Fruit fly (Drosophila melanogaster) whole organism, embryonic: ENCODE results near the gene CG13921.

Source experiments
- Atf-2 ChIP-seq: fragments of 200-800 bp; sonication (Bioruptor generic); optimal IDR thresholded peaks from 2 replicates; lab custom pipeline; 2016; ENCODE audit warnings: missing biosample characterization, missing genetic modification characterization
- CG1024 ChIP-seq: fragments of 200-800 bp; sonication (Bioruptor generic); IDR thresholded peaks from 2 replicates; pipeline ENCODE4 v1.3.6; 2022; ENCODE audit warnings: missing biosample characterization, missing genetic modification characterization
- CG10267 ChIP-seq: fragments of 200-800 bp; sonication (Bioruptor generic); optimal IDR thresholded peaks from 2 replicates; lab custom pipeline; 2018; ENCODE audit warnings: missing biosample characterization, mild to moderate bottlenecking, missing genetic modification characterization, moderate library complexity
- CG10366 ChIP-seq: fragments of 200-800 bp; sonication (Bioruptor generic); IDR thresholded peaks from 2 replicates; pipeline ENCODE4 v1.3.6; 2022; ENCODE audit warnings: missing biosample characterization, missing genetic modification characterization
- CG10462 ChIP-seq: fragments of 200-800 bp; sonication (Bioruptor generic); optimal IDR thresholded peaks from 2 replicates; lab custom pipeline; 2016; ENCODE audit warnings: missing biosample characterization, missing genetic modification characterization
- CG11398 ChIP-seq: fragments of 200-800 bp; sonication (Bioruptor generic); optimal IDR thresholded peaks from 2 replicates; lab custom pipeline; 2016; ENCODE audit warnings: missing biosample characterization, missing genetic modification characterization
- CG14667 ChIP-seq: fragments of 200-800 bp; sonication (Bioruptor generic); IDR thresholded peaks from 2 replicates; pipeline ENCODE4 v1.3.6; 2022; ENCODE audit warnings: missing biosample characterization, missing genetic modification characterization
- CG16779 ChIP-seq: fragments of 200-800 bp; sonication (Bioruptor generic); IDR thresholded peaks from 2 replicates; pipeline ENCODE4 v1.3.6; 2022; ENCODE audit warnings: missing biosample characterization, missing genetic modification characterization
- CG17568 ChIP-seq: fragments of 200-800 bp; sonication (Bioruptor generic); optimal IDR thresholded peaks from 2 replicates; lab custom pipeline; 2018; ENCODE audit warnings: missing biosample characterization, mild to moderate bottlenecking, missing genetic modification characterization, moderate library complexity
- CG18476 ChIP-seq: fragments of 200-800 bp; sonication (Bioruptor generic); optimal IDR thresholded peaks from 2 replicates; lab custom pipeline; 2016; ENCODE audit warnings: missing biosample characterization, mild to moderate bottlenecking, missing genetic modification characterization
- CG18764 ChIP-seq: fragments of 200-800 bp; sonication (Bioruptor generic); optimal IDR thresholded peaks from 3 replicates; lab custom pipeline; 2016; ENCODE audit warnings: missing biosample characterization, missing genetic modification characterization
- CG30431 ChIP-seq: fragments of 200-800 bp; sonication (Bioruptor generic); optimal IDR thresholded peaks from 2 replicates; lab custom pipeline; 2017; ENCODE audit warnings: missing biosample characterization, missing genetic modification characterization
- CG3065 ChIP-seq: fragments of 200-800 bp; sonication (Bioruptor generic); optimal IDR thresholded peaks from 2 replicates; lab custom pipeline; 2016; ENCODE audit warnings: missing biosample characterization, missing genetic modification characterization
- CG3163 ChIP-seq: fragments of 200-800 bp; sonication (Bioruptor generic); optimal IDR thresholded peaks from 3 replicates; lab custom pipeline; 2016; ENCODE audit warnings: missing biosample characterization, missing genetic modification characterization
- CG34376 ChIP-seq: fragments of 200-800 bp; sonication (Bioruptor generic); optimal IDR thresholded peaks from 2 replicates; lab custom pipeline; 2018; ENCODE audit warnings: missing biosample characterization, mild to moderate bottlenecking, missing genetic modification characterization
- CG4282 ChIP-seq: fragments of 200-800 bp; sonication (Bioruptor generic); optimal IDR thresholded peaks from 2 replicates; lab custom pipeline; 2016; ENCODE audit warnings: missing biosample characterization, missing genetic modification characterization
- CG4328 ChIP-seq: fragments of 200-800 bp; sonication (Bioruptor generic); optimal IDR thresholded peaks from 3 replicates; lab custom pipeline; 2017; ENCODE audit warnings: missing biosample characterization, missing genetic modification reagents, missing genetic modification characterization
- CG6813 ChIP-seq: fragments of 200-800 bp; sonication (Bioruptor generic); optimal IDR thresholded peaks from 2 replicates; lab custom pipeline; 2017; ENCODE audit warnings: missing biosample characterization, missing genetic modification characterization, mild to moderate bottlenecking, moderate library complexity, missing genetic modification reagents
- CG7357 ChIP-seq: fragments of 200-800 bp; sonication (Bioruptor generic); IDR thresholded peaks from 3 replicates; pipeline ENCODE4 v1.3.6; 2022; ENCODE audit warnings: missing biosample characterization, missing genetic modification characterization
- ERR ChIP-seq: fragments of 200-800 bp; sonication (Bioruptor generic); optimal IDR thresholded peaks from 2 replicates; lab custom pipeline; 2016; ENCODE audit warnings: missing biosample characterization, missing genetic modification characterization
- Fer1 ChIP-seq: fragments of 200-800 bp; sonication (Bioruptor generic); optimal IDR thresholded peaks from 2 replicates; lab custom pipeline; 2017; ENCODE audit warnings: missing biosample characterization, mild to moderate bottlenecking, missing genetic modification characterization
- Fer3 ChIP-seq: fragments of 200-800 bp; sonication (Bioruptor generic); optimal IDR thresholded peaks from 2 replicates; lab custom pipeline; 2018; ENCODE audit warnings: missing biosample characterization, mild to moderate bottlenecking, missing genetic modification characterization, moderate library complexity
- HLH3B ChIP-seq: fragments of 200-800 bp; sonication (Bioruptor generic); IDR thresholded peaks from 2 replicates; pipeline ENCODE4 v1.3.6; 2022; ENCODE audit warnings: missing biosample characterization, missing genetic modification characterization
- HLH4C ChIP-seq: fragments of 200-800 bp; sonication (Bioruptor generic); IDR thresholded peaks from 3 replicates; pipeline ENCODE4 v1.3.6; 2022; ENCODE audit warnings: missing biosample characterization, missing genetic modification characterization; ENCODE audit not compliant: partially characterized antibody
- Kr ChIP-seq: fragments of 200-800 bp; sonication (Bioruptor generic); optimal IDR thresholded peaks from 2 replicates; lab custom pipeline; 2017; ENCODE audit warnings: missing biosample characterization, mild to moderate bottlenecking, missing genetic modification characterization
- Nf-YB ChIP-seq: fragments of 200-800 bp; sonication (Bioruptor generic); optimal IDR thresholded peaks from 3 replicates; lab custom pipeline; 2019; ENCODE audit warnings: missing biosample characterization, mild to moderate bottlenecking, missing genetic modification characterization, moderate library complexity
- NfI ChIP-seq: fragments of 200-800 bp; sonication (Bioruptor generic); optimal IDR thresholded peaks from 3 replicates; lab custom pipeline; 2018; ENCODE audit warnings: missing biosample characterization, mild to moderate bottlenecking, missing genetic modification characterization, moderate library complexity
- Optix ChIP-seq: fragments of 200-800 bp; sonication (Bioruptor generic); IDR thresholded peaks from 3 replicates; pipeline ENCODE4 v1.3.6; 2022; ENCODE audit warnings: missing biosample characterization, missing genetic modification characterization
- Scr ChIP-seq: fragments of 200-800 bp; sonication (Bioruptor generic); IDR thresholded peaks from 2 replicates; pipeline ENCODE4 v1.3.6; 2022; ENCODE audit warnings: missing biosample characterization, missing genetic modification characterization; ENCODE audit not compliant: partially characterized antibody
- Sox100B ChIP-seq: fragments of 200-800 bp; sonication (Bioruptor generic); optimal IDR thresholded peaks from 3 replicates; lab custom pipeline; 2018; ENCODE audit warnings: missing biosample characterization, mild to moderate bottlenecking, missing genetic modification characterization
- Spps ChIP-seq: fragments of 200-800 bp; sonication (Bioruptor generic); optimal IDR thresholded peaks from 2 replicates; lab custom pipeline; 2018; ENCODE audit warnings: missing biosample characterization, mild to moderate bottlenecking, missing genetic modification characterization
- Stat92E ChIP-seq, 3 experiments: fragments of >200 bp in 2 of 3; fragments of 200-800 bp in 1 of 3; sonication (Bioruptor generic) in 1 of 3; optimal IDR thresholded peaks; 2 replicates each; lab custom pipeline; 2017 to 2019; ENCODE audit warnings: missing biosample characterization in 3 of 3, missing genetic modification characterization in 3 of 3, mild to moderate bottlenecking in 1 of 3, moderate library complexity in 1 of 3
- ash1 ChIP-seq: fragments of 200-800 bp; sonication (Bioruptor generic); optimal IDR thresholded peaks from 2 replicates; lab custom pipeline; 2018; ENCODE audit warnings: missing biosample characterization, mild to moderate bottlenecking, missing genetic modification characterization
- chn ChIP-seq: fragments of 200-800 bp; sonication (Bioruptor generic); optimal IDR thresholded peaks from 2 replicates; lab custom pipeline; 2016; ENCODE audit warnings: missing biosample characterization, missing genetic modification characterization
- crc ChIP-seq: fragments of 200-800 bp; sonication (Bioruptor generic); optimal IDR thresholded peaks from 2 replicates; lab custom pipeline; 2016; ENCODE audit warnings: missing biosample characterization, missing genetic modification characterization
- cwo ChIP-seq: fragments of 200-800 bp; sonication (Bioruptor generic); optimal IDR thresholded peaks from 3 replicates; lab custom pipeline; 2017; ENCODE audit warnings: missing biosample characterization, missing genetic modification characterization, mild to moderate bottlenecking, moderate library complexity, missing genetic modification reagents
- hth ChIP-seq: fragments of >200 bp; optimal IDR thresholded peaks from 2 replicates; lab custom pipeline; 2017; ENCODE audit warnings: inconsistent platforms
- insv ChIP-seq, 2 experiments: fragments of 200-800 bp; sonication (Bioruptor generic); optimal IDR thresholded peaks; 3 replicates each; lab custom pipeline; 2016 to 2018; ENCODE audit warnings: missing biosample characterization in 2 of 2, missing genetic modification characterization in 2 of 2
- lola ChIP-seq, 3 experiments: fragments of >200 bp in 2 of 3; fragments of 200-800 bp in 1 of 3; sonication (Bioruptor generic) in 1 of 3; optimal IDR thresholded peaks; 2 replicates each; lab custom pipeline; 2017 to 2019; ENCODE audit warnings: missing biosample characterization in 3 of 3, missing genetic modification characterization in 3 of 3, mild to moderate bottlenecking in 1 of 3, moderate library complexity in 1 of 3
- mld ChIP-seq: fragments of 200-800 bp; sonication (Bioruptor generic); IDR thresholded peaks from 3 replicates; pipeline ENCODE4 v1.3.6; 2022; ENCODE audit warnings: missing biosample characterization, missing genetic modification characterization; ENCODE audit not compliant: partially characterized antibody
- p53 ChIP-seq: fragments of 200-800 bp; sonication (Bioruptor generic); optimal IDR thresholded peaks from 2 replicates; lab custom pipeline; 2016; ENCODE audit warnings: missing biosample characterization, missing genetic modification characterization
- pros ChIP-seq: fragments of 200-800 bp; sonication (Bioruptor generic); optimal IDR thresholded peaks from 3 replicates; lab custom pipeline; 2019; ENCODE audit warnings: missing biosample characterization, mild to moderate bottlenecking, missing genetic modification characterization, moderate library complexity
- pum ChIP-seq: fragments of 200-800 bp; sonication (Bioruptor generic); optimal IDR thresholded peaks from 2 replicates; lab custom pipeline; 2016; ENCODE audit warnings: missing biosample characterization, missing genetic modification characterization
- repo ChIP-seq: fragments of 200-800 bp; sonication (Bioruptor generic); optimal IDR thresholded peaks from 2 replicates; lab custom pipeline; 2016; ENCODE audit warnings: missing biosample characterization, missing genetic modification characterization
- rib ChIP-seq: fragments of 200-800 bp; sonication (Bioruptor generic); IDR thresholded peaks from 2 replicates; pipeline ENCODE4 v1.3.6; 2022; ENCODE audit warnings: missing biosample characterization, missing genetic modification characterization
- so ChIP-seq: fragments of 200-800 bp; sonication (Bioruptor generic); IDR thresholded peaks from 3 replicates; pipeline ENCODE4 v1.3.6; 2022; ENCODE audit warnings: missing biosample characterization, missing genetic modification characterization
- sqz ChIP-seq: fragments of 200-800 bp; sonication (Bioruptor generic); optimal IDR thresholded peaks from 3 replicates; lab custom pipeline; 2018; ENCODE audit warnings: missing biosample characterization, mild to moderate bottlenecking, missing genetic modification characterization
- unpg ChIP-seq: fragments of 200-800 bp; sonication (Bioruptor generic); optimal IDR thresholded peaks from 3 replicates; lab custom pipeline; 2018; ENCODE audit warnings: missing biosample characterization, mild to moderate bottlenecking, missing genetic modification characterization, moderate library complexity

CG13921 gene

dm6 chr3L:1741655-1742551 lies 4.8 kb upstream of the CG13921 start (continued):
- TF ChIP-seq ash1 (GFP tag; lab: Kevin White, UChicago) (no peak), NfI (peak; percentile 2), CG18764 (GFP tag; lab: Kevin White, UChicago) (no peak), pum (GFP tag; lab: Kevin White, UChicago) (no peak), Fer3 (tag; lab: Kevin White, UChicago) (no peak), cwo (GFP tag; lab: Kevin White, UChicago) (peak; percentile 19), repo (GFP tag; lab: Kevin White, UChicago) (no peak), Stat92E (GFP tag; optimal IDR thresholded peaks at IDR 0.05; lab: Kevin White, UChicago) (no peak), CG4282 (GFP tag; lab: Kevin White, UChicago) (no peak), CG16779 (GFP tag; lab: Robert Waterston, UW) (0 out of 2 replicates have a peak, but pooled peaks have one; percentile 53), rib (GFP tag; lab: Robert Waterston, UW) (no peak), Scr (peak; percentile 20; the same call in 1 of the 2 replicates), Fer1 (GFP tag; lab: Kevin White, UChicago) (no peak), CG3163 (GFP tag; lab: Kevin White, UChicago) (peak; percentile 47), CG11398 (GFP tag; lab: Kevin White, UChicago) (no peak), Kr (GFP tag; lab: Kevin White, UChicago) (no peak), Atf-2 (GFP tag; lab: Kevin White, UChicago) (no peak), chn (GFP tag; lab: Kevin White, UChicago) (no peak), CG18476 (GFP tag; lab: Kevin White, UChicago) (no peak), pros (GFP tag; lab: Kevin White, UChicago) (no peak), HLH3B (GFP tag; lab: Robert Waterston, UW) (no peak), CG17568 (peak; percentile 58), mld (GFP tag; lab: Robert Waterston, UW) (no peak), insv (GFP tag; optimal IDR thresholded peaks at IDR 0.05; lab: Kevin White, UChicago) (no peak), CG1024 (no peak), lola (GFP tag; optimal IDR thresholded peaks at IDR 0.05; lab: Kevin White, UChicago) (no peak), CG10267 (tag; lab: Kevin White, UChicago) (no peak), so (peak; percentile 39; the same call in 1 of the 3 replicates), p53 (GFP tag; lab: Kevin White, UChicago) (no peak), CG10366 (GFP tag; lab: Robert Waterston, UW) (0 out of 2 replicates have a peak, but pooled peaks have one; percentile 10), hth (lab: Kevin White, UChicago) (no peak), ERR (GFP tag; lab: Kevin White, UChicago) (no peak), CG3065 (GFP tag; lab: Kevin White, UChicago) (no peak), sqz (no peak), Optix (GFP tag; lab: Robert Waterston, UW) (no peak), CG34376 (GFP tag; lab: Kevin White, UChicago) (peak; percentile 92), Spps (no peak), CG10462 (GFP tag; lab: Kevin White, UChicago) (no peak), HLH4C (GFP tag; lab: Robert Waterston, UW) (peak; percentile 50; the same call in 1 of the 3 replicates), unpg (GFP tag; lab: Kevin White, UChicago) (no peak), crc (GFP tag; lab: Kevin White, UChicago) (no peak), Sox100B (GFP tag; lab: Kevin White, UChicago) (no peak), CG7357 (GFP tag; lab: Robert Waterston, UW) (no peak), CG6813 (GFP tag; lab: Kevin White, UChicago) (no peak), CG30431 (no peak), CG14667 (no peak), Nf-YB (GFP tag; lab: Kevin White, UChicago) (peak; percentile 6), CG4328 (GFP tag; lab: Kevin White, UChicago) (no peak)
